Worm (Caenorhabditis elegans) whole organism, L2 larva: ENCODE results near the gene F38B7.2.

Experiments
- alr-1 ChIP-seq: fragments of 150-350 bp; optimal IDR thresholded peaks from 2 replicates; lab custom pipeline; 2014; ENCODE audit warnings: missing biosample characterization, missing genetic modification characterization
- aly-2 ChIP-seq: fragments of 150-350 bp; optimal IDR thresholded peaks from 2 replicates; lab custom pipeline; 2014; ENCODE audit warnings: missing biosample characterization, missing genetic modification characterization
- ceh-82 ChIP-seq: fragments of 150-350 bp; optimal IDR thresholded peaks from 2 replicates; lab custom pipeline; 2014; ENCODE audit warnings: missing biosample characterization, missing genetic modification characterization
- egl-27 ChIP-seq: sonication (generic microtip); optimal IDR thresholded peaks from 3 replicates; lab custom pipeline; 2017; ENCODE audit warnings: missing biosample characterization, missing genetic modification reagents, missing genetic modification characterization
- elt-1 ChIP-seq: fragments of 150-350 bp; optimal IDR thresholded peaks from 2 replicates; lab custom pipeline; 2014; ENCODE audit warnings: missing biosample characterization, missing genetic modification characterization
- lin-39 ChIP-seq: fragments of 150-350 bp; optimal IDR thresholded peaks from 2 replicates; lab custom pipeline; 2014; ENCODE audit warnings: missing biosample characterization, missing genetic modification reagents, missing genetic modification characterization
- lsy-2 ChIP-seq, 2 experiments: fragments of 150-350 bp in 1 of 2; sonication (generic microtip) in 1 of 2; optimal IDR thresholded peaks; 2 replicates each; lab custom pipeline; 2014 to 2017; ENCODE audit warnings: missing biosample characterization in 2 of 2, missing genetic modification characterization in 2 of 2
- mdl-1 ChIP-seq, 2 experiments: fragments of 150-350 bp in 1 of 2; sonication (generic microtip) in 1 of 2; optimal IDR thresholded peaks; 2 replicates each; lab custom pipeline; 2017; ENCODE audit warnings: missing biosample characterization in 2 of 2, missing genetic modification characterization in 2 of 2
- nhr-10 ChIP-seq: sonication (generic microtip); optimal IDR thresholded peaks from 2 replicates; lab custom pipeline; 2017; ENCODE audit warnings: missing biosample characterization, missing genetic modification characterization
- nhr-23 ChIP-seq: fragments of 150-350 bp; optimal IDR thresholded peaks from 2 replicates; lab custom pipeline; 2014; ENCODE audit warnings: missing biosample characterization, missing genetic modification reagents, missing genetic modification characterization
- nhr-237 ChIP-seq: fragments of 150-350 bp; optimal IDR thresholded peaks from 2 replicates; lab custom pipeline; 2014; ENCODE audit warnings: missing biosample characterization, missing genetic modification characterization
- unc-62 ChIP-seq: fragments of 150-350 bp; optimal IDR thresholded peaks from 2 replicates; lab custom pipeline; 2014; ENCODE audit warnings: missing biosample characterization, missing genetic modification reagents, missing genetic modification characterization
- zag-1 ChIP-seq: fragments of 150-350 bp; optimal IDR thresholded peaks from 2 replicates; lab custom pipeline; 2014; ENCODE audit warnings: missing biosample characterization, missing genetic modification characterization
- ztf-11 ChIP-seq: sonication (generic microtip); optimal IDR thresholded peaks from 2 replicates; lab custom pipeline; 2017; ENCODE audit warnings: missing biosample characterization, missing genetic modification characterization

ce11 chrV:11533365-11533949 is 10.3 kb upstream of the F38B7.2 start:
- no peak for TF ChIP-seq lin-39 (tag; lab: Kevin White, UChicago)
- TF ChIP-seq egl-27 (tag; lab: Kevin White, UChicago) = no peak
- no peak for TF ChIP-seq ceh-82
- no peak for TF ChIP-seq lsy-2 (tag; optimal IDR thresholded peaks at IDR 0.05; lab: Kevin White, UChicago)
- TF ChIP-seq nhr-10 (tag; lab: Kevin White, UChicago) = no peak
- TF ChIP-seq unc-62 (GFP tag; lab: Kevin White, UChicago) = no peak
- no peak for TF ChIP-seq aly-2 (tag; lab: Kevin White, UChicago)
- TF ChIP-seq alr-1 (tag; lab: Kevin White, UChicago) = no peak
- no peak for TF ChIP-seq ztf-11 (tag; lab: Kevin White, UChicago)
- no peak for TF ChIP-seq zag-1 (tag; lab: Kevin White, UChicago)
- TF ChIP-seq mdl-1 (tag; optimal IDR thresholded peaks at IDR 0.05; lab: Kevin White, UChicago) = no peak
- no peak for TF ChIP-seq nhr-23 (tag; lab: Kevin White, UChicago)
- TF ChIP-seq nhr-237 = no peak
- TF ChIP-seq elt-1 (tag; lab: Kevin White, UChicago) = no peak
